Worm (Caenorhabditis elegans) whole organism, L4 larva: Measurements from ENCODE around the gene rgs-4.

Experiments
- F49E8.2 ChIP-seq: sonication (generic microtip); optimal IDR thresholded peaks from 2 replicates; lab custom pipeline; 2016; ENCODE audit warnings: missing compliant biosample characterization, mild to moderate bottlenecking, missing genetic modification characterization, borderline replicate concordance
- aha-1 ChIP-seq: fragments of 150-350 bp; peaks from one replicate; lab custom pipeline; 2014; ENCODE audit warnings: missing biosample characterization, missing genetic modification characterization
- ceh-20 ChIP-seq: fragments of 200-800 bp; sonication (Bioruptor generic); IDR thresholded peaks from 2 replicates; pipeline ENCODE4 v1.3.6; 2022; ENCODE audit warnings: missing genetic modification reagents, missing genetic modification characterization, missing compliant biosample characterization
- ceh-28 ChIP-seq: fragments of 150-350 bp; optimal IDR thresholded peaks from 2 replicates; lab custom pipeline; 2014; ENCODE audit warnings: missing biosample characterization, missing genetic modification reagents, missing genetic modification characterization
- lin-15B ChIP-seq: fragments of 150-350 bp; sonication (generic microtip); optimal IDR thresholded peaks from 3 replicates; lab custom pipeline; 2014; ENCODE audit warnings: missing biosample characterization, missing genetic modification characterization
- lin-29 ChIP-seq: fragments of 200-800 bp; sonication (Bioruptor generic); IDR thresholded peaks from 2 replicates; pipeline ENCODE4 v1.3.6; 2022; ENCODE audit warnings: missing genetic modification reagents, missing genetic modification characterization, missing compliant biosample characterization
- mep-1 ChIP-seq: fragments of 150-350 bp; sonication (generic microtip); optimal IDR thresholded peaks from 3 replicates; lab custom pipeline; 2014; ENCODE audit warnings: missing biosample characterization, missing genetic modification characterization
- nhr-11 ChIP-seq: fragments of 150-350 bp; optimal IDR thresholded peaks from 2 replicates; lab custom pipeline; 2014; ENCODE audit warnings: missing biosample characterization, missing genetic modification characterization
- nhr-28 ChIP-seq: fragments of 150-350 bp; optimal IDR thresholded peaks from 2 replicates; lab custom pipeline; 2014; ENCODE audit warnings: missing biosample characterization, missing genetic modification characterization
- nhr-76 ChIP-seq: fragments of 150-350 bp; optimal IDR thresholded peaks from 2 replicates; lab custom pipeline; 2014; ENCODE audit warnings: missing biosample characterization, missing genetic modification characterization
- nhr-77 ChIP-seq: fragments of 150-350 bp; optimal IDR thresholded peaks from 2 replicates; lab custom pipeline; 2014; ENCODE audit warnings: missing biosample characterization, missing genetic modification characterization
- snpc-4 ChIP-seq: fragments of 150-350 bp; optimal IDR thresholded peaks from 2 replicates; lab custom pipeline; 2014; ENCODE audit warnings: missing biosample characterization, missing genetic modification characterization

- TF ChIP-seq ceh-28 (tag; lab: Kevin White, UChicago) (no peak), lin-29 (no peak), F49E8.2 (tag; lab: Kevin White, UChicago) (no peak), nhr-28 (tag; lab: Kevin White, UChicago) (no peak), mep-1 (tag; lab: Kevin White, UChicago) (no peak), nhr-77 (tag; lab: Kevin White, UChicago) (no peak), nhr-11 (tag; lab: Kevin White, UChicago) (no peak), snpc-4 (tag; lab: Kevin White, UChicago) (no peak), lin-15B (tag; lab: Kevin White, UChicago) (no peak), aha-1 (tag; lab: Kevin White, UChicago) (no peak), nhr-76 (tag; lab: Kevin White, UChicago) (no peak), ceh-20 (no peak)
Observed at ce11 chrII:12608653-12609052, 45.9 kb upstream of the rgs-4 start, which contains the start of gene Y38E10A.9.
